Fruit fly (Drosophila melanogaster) whole organism, prepupa: Measurements from ENCODE around the gene pont.

Source experiments
- CG10631 ChIP-seq: fragments of 200-800 bp; sonication (Bioruptor generic); optimal IDR thresholded peaks from 2 replicates; lab custom pipeline; 2016; ENCODE audit warnings: missing biosample characterization, missing genetic modification characterization
- CG32006 ChIP-seq: fragments of 200-800 bp; sonication (Bioruptor generic); optimal IDR thresholded peaks from 3 replicates; lab custom pipeline; 2017; ENCODE audit warnings: missing biosample characterization, mild to moderate bottlenecking, missing genetic modification characterization
- CG6808 ChIP-seq: fragments of 200-800 bp; sonication (Bioruptor generic); optimal IDR thresholded peaks from 3 replicates; lab custom pipeline; 2017; ENCODE audit warnings: missing biosample characterization, missing genetic modification characterization, mild to moderate bottlenecking, moderate library complexity, missing genetic modification reagents
- CG6854 ChIP-seq: fragments of 200-800 bp; sonication (Bioruptor generic); optimal IDR thresholded peaks from 2 replicates; lab custom pipeline; 2017; ENCODE audit warnings: missing biosample characterization, mild to moderate bottlenecking, missing genetic modification characterization
- CG8319 ChIP-seq: fragments of 200-800 bp; sonication (Bioruptor generic); optimal IDR thresholded peaks from 3 replicates; lab custom pipeline; 2016; ENCODE audit warnings: missing biosample characterization, missing genetic modification characterization
- CG9139 ChIP-seq: fragments of 200-800 bp; sonication (Bioruptor generic); optimal IDR thresholded peaks from 3 replicates; lab custom pipeline; 2017; ENCODE audit warnings: missing biosample characterization, mild to moderate bottlenecking, missing genetic modification characterization
- Eip93F ChIP-seq: fragments of 200-800 bp; sonication (Bioruptor generic); optimal IDR thresholded peaks from 2 replicates; lab custom pipeline; 2016; ENCODE audit warnings: missing biosample characterization, mild to moderate bottlenecking, missing genetic modification characterization
- cyc ChIP-seq: fragments of 200-800 bp; sonication (Bioruptor generic); optimal IDR thresholded peaks from 3 replicates; lab custom pipeline; 2016; ENCODE audit warnings: missing biosample characterization, missing genetic modification characterization
- dsx ChIP-seq: fragments of 200-800 bp; optimal IDR thresholded peaks from 3 replicates; lab custom pipeline; 2019; ENCODE audit warnings: missing biosample characterization, mild to moderate bottlenecking, missing genetic modification characterization, moderate library complexity; ENCODE audit not compliant: poor library complexity, severe bottlenecking
- spab ChIP-seq: fragments of 200-800 bp; sonication (Bioruptor generic); optimal IDR thresholded peaks from 2 replicates; lab custom pipeline; 2017; ENCODE audit warnings: missing biosample characterization, mild to moderate bottlenecking, missing genetic modification characterization, missing genetic modification reagents
- topi ChIP-seq: fragments of 200-800 bp; sonication (Bioruptor generic); optimal IDR thresholded peaks from 3 replicates; lab custom pipeline; 2016; ENCODE audit warnings: missing biosample characterization, missing genetic modification characterization

DNA sequence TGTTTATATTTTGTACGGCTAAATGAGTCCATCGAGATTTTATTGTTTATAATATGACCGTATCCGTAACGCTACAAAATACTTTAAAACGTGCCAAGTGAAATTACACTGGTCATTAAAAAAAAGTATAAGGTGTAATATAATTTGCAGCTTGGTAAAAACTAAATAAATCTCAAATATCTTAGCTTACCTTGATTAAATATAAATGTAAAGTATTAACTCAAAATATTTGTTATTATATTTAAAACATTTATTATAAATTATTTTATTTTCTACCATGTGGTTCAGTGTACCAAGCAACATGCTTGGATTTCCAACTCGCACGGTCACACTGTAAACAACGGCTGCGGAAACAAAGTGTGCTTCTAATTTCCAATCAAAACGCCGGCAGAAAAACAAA, at the start of gene pont, which contains the start of gene Sirt6:
- TF ChIP-seq CG6854: peak; percentile 70
- peak; percentile 87 for TF ChIP-seq cyc (GFP tag; lab: Kevin White, UChicago)
- TF ChIP-seq dsx (GFP tag; lab: Kevin White, UChicago): peak; percentile 96
- TF ChIP-seq CG9139 (GFP tag; lab: Kevin White, UChicago): peak; percentile 77
- peak; percentile 15 for TF ChIP-seq Eip93F (GFP tag; lab: Kevin White, UChicago)
- TF ChIP-seq spab (GFP tag; lab: Kevin White, UChicago): peak; percentile 85
- peak; percentile 95 for TF ChIP-seq CG32006 (GFP tag; lab: Kevin White, UChicago)
- peak; percentile 79 for TF ChIP-seq CG6808
- TF ChIP-seq topi (GFP tag; lab: Kevin White, UChicago): peak; percentile 83
- TF ChIP-seq CG8319: peak; percentile 83
- peak; percentile 96 for TF ChIP-seq CG10631 (GFP tag; lab: Kevin White, UChicago)
